Worm (Caenorhabditis elegans): ENCODE data around the gene F01D5.5.
A peak's percentile ranks its signal among the peaks of the same experiment; 100 is the strongest.

ce11 chrII:13954077-13954476 is 48.0 kb downstream of the F01D5.5 start:
- TF ChIP-seq nhr-11 (tag; optimal IDR thresholded peaks at IDR 0.05) (no peak), ama-1 (optimal IDR thresholded peaks at IDR 0.05) (no peak), lsy-2 (tag; optimal IDR thresholded peaks at IDR 0.05) (peak; percentile 16 to 38), fos-1 (tag; optimal IDR thresholded peaks at IDR 0.05) (no peak), egl-13 (tag; optimal IDR thresholded peaks at IDR 0.05) (no peak), ceh-82 (tag; optimal IDR thresholded peaks at IDR 0.05) (no peak), nhr-71 (tag; optimal IDR thresholded peaks at IDR 0.05) (peak; percentile 53), lir-3 (tag; optimal IDR thresholded peaks at IDR 0.05; ENCODE audit: poor library complexity) (no peak), efl-1 (optimal IDR thresholded peaks at IDR 0.05) (peak; percentile 25 to 28), efl-1 (GFP tag; optimal IDR thresholded peaks at IDR 0.05 in 1 of 2) (peak in 1 of 2 experiments; percentile 74), nhr-76 (tag; optimal IDR thresholded peaks at IDR 0.05) (no peak), sup-37 (GFP tag; optimal IDR thresholded peaks at IDR 0.05) (no peak)

Data from whole organism, L1 larva.